Worm (Caenorhabditis elegans) whole organism, midembryonic: ENCODE data around the gene K09A9.6.

Experiments used
- T22C8.4 ChIP-seq: fragments of 200-800 bp; sonication (Bioruptor generic); IDR thresholded peaks from 2 replicates; pipeline ENCODE4 v1.3.6; 2022; ENCODE audit warnings: missing genetic modification characterization, missing compliant biosample characterization
- cog-1 ChIP-seq: sonication (generic microtip); optimal IDR thresholded peaks from 2 replicates; lab custom pipeline; 2016; ENCODE audit warnings: missing genetic modification characterization, missing compliant biosample characterization
- flt-1 ChIP-seq: fragments of 200-800 bp; sonication (Bioruptor generic); IDR thresholded peaks from 2 replicates; pipeline ENCODE4 v1.3.6; 2022; ENCODE audit warnings: missing genetic modification characterization, missing compliant biosample characterization
- klf-2 ChIP-seq: fragments of 200-800 bp; sonication (Bioruptor generic); conservative IDR thresholded peaks from 2 replicates; pipeline ENCODE4 v1.3.6; 2022; ENCODE audit warnings: missing genetic modification reagents, missing genetic modification characterization, missing compliant biosample characterization
- ref-1 ChIP-seq: fragments of 200-800 bp; sonication (Bioruptor generic); conservative IDR thresholded peaks from 2 replicates; pipeline ENCODE4 v1.3.6; 2022; ENCODE audit warnings: missing genetic modification reagents, missing genetic modification characterization, missing compliant biosample characterization
- tab-1 ChIP-seq: fragments of 200-800 bp; sonication (Bioruptor generic); IDR thresholded peaks from 2 replicates; pipeline ENCODE4 v1.3.6; 2022; ENCODE audit warnings: missing genetic modification characterization, missing compliant biosample characterization
- ztf-23 ChIP-seq: fragments of 200-800 bp; sonication (Bioruptor generic); IDR thresholded peaks from 2 replicates; pipeline ENCODE4 v1.3.6; 2022; ENCODE audit warnings: missing genetic modification reagents, missing genetic modification characterization, missing compliant biosample characterization
- ztf-29 ChIP-seq: fragments of 200-800 bp; sonication (Bioruptor generic); IDR thresholded peaks from 2 replicates; pipeline ENCODE4 v1.3.6; 2022; ENCODE audit warnings: missing genetic modification reagents, missing genetic modification characterization, missing compliant biosample characterization

DNA sequence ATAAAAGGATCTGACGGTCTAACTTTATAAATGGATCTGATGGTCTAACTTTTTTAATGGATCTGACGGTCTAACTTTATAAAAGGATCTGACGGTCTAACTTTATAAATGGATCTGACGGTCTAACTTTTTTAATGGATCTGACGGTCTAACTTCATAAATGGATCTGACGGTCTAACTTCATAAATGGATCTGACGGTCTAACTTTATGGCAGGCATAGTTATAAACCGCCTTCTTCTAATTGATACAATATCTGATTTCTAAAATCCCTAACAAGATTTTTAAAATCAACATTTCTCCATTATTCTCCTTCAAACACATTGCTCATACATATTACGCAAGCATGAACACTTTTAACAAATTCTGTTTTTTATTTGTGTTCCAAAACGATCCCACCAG is 20.0 kb downstream of the K09A9.6 start, which contains the start of gene K09A9.8:
- TF ChIP-seq cog-1 (no peak), tab-1 (GFP tag; lab: Robert Waterston, UW) (no peak), flt-1 (GFP tag; lab: Robert Waterston, UW) (no peak), klf-2 (GFP tag; lab: Robert Waterston, UW) (no peak), ztf-29 (GFP tag; lab: Robert Waterston, UW) (no peak), ztf-23 (GFP tag; lab: Robert Waterston, UW) (no peak), ref-1 (no peak), T22C8.4 (GFP tag; lab: Robert Waterston, UW) (no peak)
